Worm (Caenorhabditis elegans): ENCODE results near the gene K12B6.11.

K12B6.11 gene

DNA sequence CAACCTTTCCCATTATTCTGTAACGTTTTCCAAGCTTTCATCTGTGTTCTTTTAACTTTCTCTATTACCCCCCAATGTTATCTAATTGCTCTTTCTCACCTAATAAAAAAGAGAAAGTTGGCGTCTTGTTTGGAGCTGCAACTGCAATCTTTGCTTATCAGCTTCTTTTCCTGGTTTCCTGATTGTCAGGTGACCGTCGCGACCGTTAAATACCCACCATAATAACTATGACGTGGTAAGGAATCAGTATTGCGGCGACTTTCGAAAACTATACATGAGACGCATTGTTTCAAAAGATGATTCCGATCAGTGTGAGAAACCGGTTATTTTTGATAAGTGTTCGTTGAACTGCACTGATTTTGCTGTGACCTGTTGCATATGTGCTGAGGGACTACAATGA, 13.5 kb upstream of the K12B6.11 start (continued):
- TF ChIP-seq aly-2 (tag; optimal IDR thresholded peaks at IDR 0.05) = no peak
- TF ChIP-seq madf-9 (GFP tag; conservative IDR thresholded peaks at IDR 0.05) = no peak
- TF ChIP-seq hlh-30 (tag; optimal IDR thresholded peaks at IDR 0.05; ENCODE audit: insufficient read depth) = peak; percentile 70
- no peak for TF ChIP-seq ZK337.2 (GFP tag; IDR thresholded peaks at IDR 0.05)
- no peak for TF ChIP-seq nhr-111 (GFP tag; optimal IDR thresholded peaks at IDR 0.05)
- no peak for TF ChIP-seq daf-8 (GFP tag; IDR thresholded peaks at IDR 0.05)
- TF ChIP-seq unc-130 (GFP tag; optimal IDR thresholded peaks at IDR 0.05) = no peak
- no peak for TF ChIP-seq F10B5.3 (tag; optimal IDR thresholded peaks at IDR 0.05)
- TF ChIP-seq ceh-20 (GFP tag; IDR thresholded peaks at IDR 0.05) = no peak
- TF ChIP-seq hmg-1.1 (GFP tag; IDR thresholded peaks at IDR 0.05) = no peak
- TF ChIP-seq php-3 (GFP tag; IDR thresholded peaks at IDR 0.05) = peak; percentile 85
- no peak for TF ChIP-seq Y75B8A.6 (GFP tag; IDR thresholded peaks at IDR 0.05)
- TF ChIP-seq F49E8.2 (tag; optimal IDR thresholded peaks at IDR 0.05; ENCODE audit: borderline replicate concordance) = no peak
- peak; percentile 65; the same call in 1 of the 2 replicates for TF ChIP-seq tra-1 (GFP tag; IDR thresholded peaks at IDR 0.05)
- TF ChIP-seq T26A8.4 (GFP tag; IDR thresholded peaks at IDR 0.05) = no peak
- TF ChIP-seq skn-1 (tag; optimal IDR thresholded peaks at IDR 0.05) = no peak
- peak; percentile 81 for TF ChIP-seq nhr-77 (tag; optimal IDR thresholded peaks at IDR 0.05)
- TF ChIP-seq tag-97 (GFP tag; IDR thresholded peaks at IDR 0.05) = no peak
- peak; percentile 8 for TF ChIP-seq mep-1 (tag; optimal IDR thresholded peaks at IDR 0.05)
- TF ChIP-seq vab-7 (GFP tag; IDR thresholded peaks at IDR 0.05) = no peak
- TF ChIP-seq lim-7 (GFP tag; IDR thresholded peaks at IDR 0.05) = no peak
- peak; percentile 91 for TF ChIP-seq nhr-28 (tag; optimal IDR thresholded peaks at IDR 0.05)
- peak; percentile 19 for TF ChIP-seq ama-1 (optimal IDR thresholded peaks at IDR 0.05)
- TF ChIP-seq T20F7.1 (GFP tag; optimal IDR thresholded peaks at IDR 0.05) = no peak
- TF ChIP-seq daf-16 (GFP tag; optimal IDR thresholded peaks at IDR 0.05) = no peak
- TF ChIP-seq daf-16 (tag; optimal IDR thresholded peaks at IDR 0.05) = peak; percentile 86
- no peak for TF ChIP-seq nhr-11 (tag; optimal IDR thresholded peaks at IDR 0.05)
- no peak for TF ChIP-seq mxl-2 (GFP tag; conservative IDR thresholded peaks at IDR 0.05)
- TF ChIP-seq D1046.2 (GFP tag; IDR thresholded peaks at IDR 0.05) = no peak
- TF ChIP-seq spr-1 (tag; optimal IDR thresholded peaks at IDR 0.05) = no peak
- no peak for TF ChIP-seq ztf-11 (tag; optimal IDR thresholded peaks at IDR 0.05)
- TF ChIP-seq R02D3.7 (tag; optimal IDR thresholded peaks at IDR 0.05) = no peak
- TF ChIP-seq ztf-7 (tag; optimal IDR thresholded peaks at IDR 0.05) = no peak
- TF ChIP-seq unc-39 (tag; optimal IDR thresholded peaks at IDR 0.05) = no peak
- no peak for TF ChIP-seq ceh-28 (tag; optimal IDR thresholded peaks at IDR 0.05)
- no peak for TF ChIP-seq lin-39 (tag; optimal IDR thresholded peaks at IDR 0.05)
- no peak for TF ChIP-seq rbr-2 (tag; optimal IDR thresholded peaks at IDR 0.05)
- TF ChIP-seq zfp-2 (tag; optimal IDR thresholded peaks at IDR 0.05) = no peak
- no peak for TF ChIP-seq gei-8 (GFP tag; optimal IDR thresholded peaks at IDR 0.05)
- TF ChIP-seq nhr-10 (tag; optimal IDR thresholded peaks at IDR 0.05) = no peak
- peak; percentile 24 for TF ChIP-seq lin-13 (GFP tag; optimal IDR thresholded peaks at IDR 0.05)
- TF ChIP-seq dmd-8 (GFP tag; IDR thresholded peaks at IDR 0.05) = no peak
- TF ChIP-seq dpl-1 (GFP tag; optimal IDR thresholded peaks at IDR 0.05) = no peak
- no peak for TF ChIP-seq zip-2 (tag; optimal IDR thresholded peaks at IDR 0.05)
- no peak for TF ChIP-seq F44E2.7 (GFP tag; IDR thresholded peaks at IDR 0.05)
- no peak for TF ChIP-seq daf-19 (GFP tag; conservative IDR thresholded peaks at IDR 0.05)
- TF ChIP-seq F26F4.8 (GFP tag; conservative IDR thresholded peaks at IDR 0.05) = no peak
- TF ChIP-seq mxl-3 (GFP tag; optimal IDR thresholded peaks at IDR 0.05) = no peak
- TF ChIP-seq unc-62 (GFP tag; optimal IDR thresholded peaks at IDR 0.05 in 1 of 2) = peak in 1 of 2 experiments; percentile 94
- no peak for TF ChIP-seq unc-62 (tag; optimal IDR thresholded peaks at IDR 0.05)
- peak; percentile 12 for TF ChIP-seq jun-1 (tag; optimal IDR thresholded peaks at IDR 0.05)
- TF ChIP-seq nhr-102 (tag; optimal IDR thresholded peaks at IDR 0.05) = peak; percentile 6
- TF ChIP-seq spr-3 (GFP tag; optimal IDR thresholded peaks at IDR 0.05) = no peak
- no peak for TF ChIP-seq nhr-6 (tag; optimal IDR thresholded peaks at IDR 0.05)
- TF ChIP-seq nhr-42 (GFP tag; IDR thresholded peaks at IDR 0.05) = no peak

Data from whole organism, L4 larva.